Fruit fly (Drosophila melanogaster): ENCODE measurements around the gene lz.

dm6 chrX:9345522-9345921, 61.1 kb downstream of the lz start:
- no peak for TF ChIP-seq br (GFP tag; optimal IDR thresholded peaks at IDR 0.05)
- TF ChIP-seq foxo (GFP tag; optimal IDR thresholded peaks at IDR 0.05), result no peak
- no peak for TF ChIP-seq fru (GFP tag; optimal IDR thresholded peaks at IDR 0.05)
- TF ChIP-seq pan (optimal IDR thresholded peaks at IDR 0.05), result no peak
- no peak for TF ChIP-seq psq (GFP tag; optimal IDR thresholded peaks at IDR 0.05)

All from whole organism, wandering third instar larva.